Worm (Caenorhabditis elegans) whole organism, L3 larva: ENCODE results near the gene vha-6.

ENCODE experiments used
- ama-1 ChIP-seq: fragments of 150-350 bp; optimal IDR thresholded peaks from 2 replicates; lab custom pipeline; 2018
- ztf-4 ChIP-seq: fragments of 150-350 bp; optimal IDR thresholded peaks from 2 replicates; lab custom pipeline; 2014; ENCODE audit warnings: missing biosample characterization, missing genetic modification characterization

DNA sequence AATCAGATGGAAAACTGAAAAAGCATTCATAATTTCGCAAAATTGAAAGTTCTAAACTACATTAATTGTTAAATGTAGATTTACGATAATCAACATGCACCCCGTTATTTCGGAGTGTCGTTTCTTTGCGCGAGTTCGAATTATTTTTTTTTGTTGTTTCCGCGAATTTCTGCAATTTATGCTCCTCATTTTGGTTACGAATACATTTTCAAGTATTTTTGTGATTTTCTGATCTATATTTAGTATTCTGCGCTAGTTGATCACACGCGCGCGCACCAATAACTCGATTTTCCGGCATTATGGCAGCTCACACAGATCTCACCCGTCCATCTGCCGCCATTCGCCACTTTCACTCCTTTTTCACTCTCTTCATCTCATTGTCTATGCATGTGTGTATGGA, 2.0 kb upstream of the vha-6 start, which contains the start of gene VW02B12L.2:
- TF ChIP-seq ama-1 (no peak), ztf-4 (no peak)
